Worm (Caenorhabditis elegans) whole organism, L2 larva: ENCODE data around the gene bcs-1.

Experiments
- C34F6.9 ChIP-seq: fragments of 150-350 bp; optimal IDR thresholded peaks from 2 replicates; lab custom pipeline; 2014; ENCODE audit warnings: missing biosample characterization, missing genetic modification characterization
- F13H6.1 ChIP-seq: sonication (generic microtip); optimal IDR thresholded peaks from 2 replicates; lab custom pipeline; 2016; ENCODE audit warnings: missing genetic modification characterization, missing compliant biosample characterization
- R02D3.7 ChIP-seq: fragments of 150-350 bp; optimal IDR thresholded peaks from 2 replicates; lab custom pipeline; 2014; ENCODE audit warnings: missing biosample characterization, missing genetic modification characterization
- ZK546.5 ChIP-seq: sonication (generic microtip); optimal IDR thresholded peaks from 2 replicates; lab custom pipeline; 2017; ENCODE audit warnings: missing biosample characterization, missing genetic modification characterization
- aly-2 ChIP-seq: fragments of 150-350 bp; optimal IDR thresholded peaks from 2 replicates; lab custom pipeline; 2014; ENCODE audit warnings: missing biosample characterization, missing genetic modification characterization
- ama-1 ChIP-seq: fragments of 150-350 bp; optimal IDR thresholded peaks from 2 replicates; lab custom pipeline; 2018; ENCODE audit warnings: inconsistent platforms
- blmp-1 ChIP-seq: sonication (generic microtip); optimal IDR thresholded peaks from 2 replicates; lab custom pipeline; 2017; ENCODE audit warnings: missing genetic modification characterization, mild to moderate bottlenecking, missing compliant biosample characterization, antibody characterized with exemption, moderate library complexity; ENCODE audit not compliant: insufficient read depth
- ceh-16 ChIP-seq: fragments of 150-350 bp; optimal IDR thresholded peaks from 2 replicates; lab custom pipeline; 2014; ENCODE audit warnings: missing biosample characterization, missing genetic modification characterization
- ceh-82 ChIP-seq: fragments of 150-350 bp; optimal IDR thresholded peaks from 2 replicates; lab custom pipeline; 2014; ENCODE audit warnings: missing biosample characterization, missing genetic modification characterization
- crh-2 ChIP-seq: sonication (generic microtip); optimal IDR thresholded peaks from 2 replicates; lab custom pipeline; 2017; ENCODE audit warnings: missing biosample characterization, missing genetic modification characterization
- egl-27 ChIP-seq: sonication (generic microtip); optimal IDR thresholded peaks from 3 replicates; lab custom pipeline; 2017; ENCODE audit warnings: missing biosample characterization, missing genetic modification reagents, missing genetic modification characterization
- elt-1 ChIP-seq: fragments of 150-350 bp; optimal IDR thresholded peaks from 2 replicates; lab custom pipeline; 2014; ENCODE audit warnings: missing biosample characterization, missing genetic modification characterization
- elt-3 ChIP-seq: sonication (generic microtip); optimal IDR thresholded peaks from 2 replicates; lab custom pipeline; 2017; ENCODE audit warnings: missing biosample characterization, missing genetic modification characterization
- fos-1 ChIP-seq: fragments of 150-350 bp; optimal IDR thresholded peaks from 2 replicates; lab custom pipeline; 2014; ENCODE audit warnings: missing biosample characterization, missing genetic modification characterization
- gmeb-1 ChIP-seq: fragments of 150-350 bp; optimal IDR thresholded peaks from 2 replicates; lab custom pipeline; 2014; ENCODE audit warnings: missing biosample characterization, missing genetic modification characterization
- lin-13 ChIP-seq: fragments of 150-350 bp; optimal IDR thresholded peaks from 2 replicates; lab custom pipeline; 2014; ENCODE audit warnings: missing biosample characterization, missing genetic modification reagents, missing genetic modification characterization
- lin-39 ChIP-seq: fragments of 150-350 bp; optimal IDR thresholded peaks from 2 replicates; lab custom pipeline; 2014; ENCODE audit warnings: missing biosample characterization, missing genetic modification reagents, missing genetic modification characterization
- lsy-2 ChIP-seq, 2 experiments: fragments of 150-350 bp in 1 of 2; sonication (generic microtip) in 1 of 2; optimal IDR thresholded peaks; 2 replicates each; lab custom pipeline; 2014 to 2017; ENCODE audit warnings: missing biosample characterization in 2 of 2, missing genetic modification characterization in 2 of 2
- mbf-1 ChIP-seq: sonication (generic microtip); optimal IDR thresholded peaks from 2 replicates; lab custom pipeline; 2017; ENCODE audit warnings: missing biosample characterization, missing genetic modification characterization
- mdl-1 ChIP-seq, 2 experiments: fragments of 150-350 bp in 1 of 2; sonication (generic microtip) in 1 of 2; optimal IDR thresholded peaks; 2 replicates each; lab custom pipeline; 2017; ENCODE audit warnings: missing biosample characterization in 2 of 2, missing genetic modification characterization in 2 of 2
- nhr-10 ChIP-seq: sonication (generic microtip); optimal IDR thresholded peaks from 2 replicates; lab custom pipeline; 2017; ENCODE audit warnings: missing biosample characterization, missing genetic modification characterization
- nhr-11 ChIP-seq: fragments of 150-350 bp; optimal IDR thresholded peaks from 2 replicates; lab custom pipeline; 2014; ENCODE audit warnings: missing biosample characterization, missing genetic modification characterization
- nhr-12 ChIP-seq: fragments of 150-350 bp; optimal IDR thresholded peaks from 2 replicates; lab custom pipeline; 2014; ENCODE audit warnings: missing biosample characterization, missing genetic modification characterization
- nhr-129 ChIP-seq: fragments of 150-350 bp; optimal IDR thresholded peaks from 2 replicates; lab custom pipeline; 2014; ENCODE audit warnings: missing biosample characterization, missing genetic modification characterization
- nhr-23 ChIP-seq: fragments of 150-350 bp; optimal IDR thresholded peaks from 2 replicates; lab custom pipeline; 2014; ENCODE audit warnings: missing biosample characterization, missing genetic modification reagents, missing genetic modification characterization
- nhr-237 ChIP-seq: fragments of 150-350 bp; optimal IDR thresholded peaks from 2 replicates; lab custom pipeline; 2014; ENCODE audit warnings: missing biosample characterization, missing genetic modification characterization
- nhr-25 ChIP-seq: fragments of 150-350 bp; sonication (generic microtip); optimal IDR thresholded peaks from 3 replicates; lab custom pipeline; 2014; ENCODE audit warnings: missing biosample characterization, missing genetic modification characterization
- nhr-6 ChIP-seq: fragments of 150-350 bp; optimal IDR thresholded peaks from 2 replicates; lab custom pipeline; 2014; ENCODE audit warnings: missing biosample characterization, missing genetic modification characterization
- nhr-77 ChIP-seq: fragments of 150-350 bp; optimal IDR thresholded peaks from 2 replicates; lab custom pipeline; 2014; ENCODE audit warnings: missing biosample characterization, missing genetic modification characterization
- peb-1 ChIP-seq: fragments of 150-350 bp; optimal IDR thresholded peaks from 2 replicates; lab custom pipeline; 2014; ENCODE audit warnings: missing biosample characterization, missing genetic modification characterization
- sem-4 ChIP-seq: fragments of 150-350 bp; optimal IDR thresholded peaks from 2 replicates; lab custom pipeline; 2014; ENCODE audit warnings: missing biosample characterization, missing genetic modification reagents, missing genetic modification characterization
- skn-1 ChIP-seq: sonication (generic microtip); optimal IDR thresholded peaks from 2 replicates; lab custom pipeline; 2017; ENCODE audit warnings: missing biosample characterization, missing genetic modification characterization
- sma-3 ChIP-seq: sonication (generic microtip); optimal IDR thresholded peaks from 2 replicates; lab custom pipeline; 2016; ENCODE audit warnings: missing genetic modification reagents, missing genetic modification characterization, missing compliant biosample characterization
- sma-9 ChIP-seq, 2 experiments: fragments of 150-350 bp in 1 of 2; sonication (generic microtip) in 1 of 2; optimal IDR thresholded peaks; 2 replicates each; lab custom pipeline; 2014 to 2016; ENCODE audit warnings: missing genetic modification characterization in 2 of 2, mild to moderate bottlenecking in 1 of 2, missing biosample characterization in 1 of 2, missing compliant biosample characterization in 1 of 2, missing genetic modification reagents in 1 of 2, moderate library complexity in 1 of 2
- snpc-4 ChIP-seq: fragments of 150-350 bp; optimal IDR thresholded peaks from 2 replicates; lab custom pipeline; 2014; ENCODE audit warnings: missing biosample characterization, missing genetic modification characterization
- unc-39 ChIP-seq: fragments of 150-350 bp; optimal IDR thresholded peaks from 2 replicates; lab custom pipeline; 2014; ENCODE audit warnings: missing biosample characterization, missing genetic modification characterization
- unc-55 ChIP-seq: fragments of 150-350 bp; sonication (generic microtip); optimal IDR thresholded peaks from 3 replicates; lab custom pipeline; 2014; ENCODE audit warnings: missing biosample characterization, missing genetic modification reagents, missing genetic modification characterization
- unc-62 ChIP-seq: fragments of 150-350 bp; optimal IDR thresholded peaks from 2 replicates; lab custom pipeline; 2014; ENCODE audit warnings: missing biosample characterization, missing genetic modification reagents, missing genetic modification characterization

The bcs-1 gene

ce11 chrII:8561227-8561626, 9.7 kb upstream of the bcs-1 start, which contains the start of gene iff-2 (continued):
- TF ChIP-seq R02D3.7, result peak; percentile 68
- peak; percentile 77 for TF ChIP-seq nhr-237
- TF ChIP-seq lin-13 (GFP tag; lab: Kevin White, UChicago), result peak; percentile 99
- TF ChIP-seq unc-55 (GFP tag; lab: Kevin White, UChicago), result peak; percentile 100

DNA sequence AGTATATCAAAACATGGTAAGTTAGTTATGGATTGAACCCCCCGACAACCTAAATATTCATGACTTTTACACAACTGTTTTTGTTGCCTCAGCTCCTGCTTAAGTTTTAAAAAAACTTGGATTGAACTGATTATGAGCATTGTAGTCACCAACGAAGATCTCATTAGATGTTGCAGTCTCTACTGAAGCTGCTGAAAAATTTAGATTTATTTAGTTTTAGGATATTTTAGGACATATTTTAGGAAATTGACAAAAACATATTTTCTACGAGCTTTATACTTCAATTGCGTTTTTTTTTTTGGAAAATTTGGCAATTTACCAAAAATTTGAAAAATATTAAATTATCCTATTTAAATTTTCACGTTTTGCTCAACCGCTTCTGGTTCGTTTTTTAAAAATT, 8.9 kb upstream of the bcs-1 start, which contains the start of gene F54C9.14:
Gene F54C9.14, plus strand, starts transcription at position 301 of the 400 bp plus-strand sequence.
- no peak for TF ChIP-seq sma-3 (GFP tag; lab: Kevin White, UChicago)
- no peak for TF ChIP-seq C34F6.9 (tag; lab: Kevin White, UChicago)
- no peak for TF ChIP-seq ceh-16 (tag; lab: Kevin White, UChicago)
- no peak for TF ChIP-seq elt-1 (tag; lab: Kevin White, UChicago)
- TF ChIP-seq unc-62 (GFP tag; lab: Kevin White, UChicago), result no peak
- no peak for TF ChIP-seq nhr-129 (tag; lab: Kevin White, UChicago)
- TF ChIP-seq mdl-1 (tag; optimal IDR thresholded peaks at IDR 0.05; lab: Kevin White, UChicago), result no peak
- TF ChIP-seq ama-1 (lab: Kevin White, UChicago), result no peak
- no peak for TF ChIP-seq nhr-6 (tag; lab: Kevin White, UChicago)
- TF ChIP-seq egl-27 (tag; lab: Kevin White, UChicago), result no peak
- TF ChIP-seq lin-39 (tag; lab: Kevin White, UChicago), result no peak
- no peak for TF ChIP-seq unc-39 (tag; lab: Kevin White, UChicago)
- no peak for TF ChIP-seq elt-3 (tag; lab: Kevin White, UChicago)
- no peak for TF ChIP-seq aly-2 (tag; lab: Kevin White, UChicago)
- no peak for TF ChIP-seq fos-1 (tag; lab: Kevin White, UChicago)
- no peak for TF ChIP-seq skn-1 (tag; lab: Kevin White, UChicago)
- no peak for TF ChIP-seq peb-1
- TF ChIP-seq nhr-25, result no peak
- TF ChIP-seq, all 48 proteins: peak for 0

DNA sequence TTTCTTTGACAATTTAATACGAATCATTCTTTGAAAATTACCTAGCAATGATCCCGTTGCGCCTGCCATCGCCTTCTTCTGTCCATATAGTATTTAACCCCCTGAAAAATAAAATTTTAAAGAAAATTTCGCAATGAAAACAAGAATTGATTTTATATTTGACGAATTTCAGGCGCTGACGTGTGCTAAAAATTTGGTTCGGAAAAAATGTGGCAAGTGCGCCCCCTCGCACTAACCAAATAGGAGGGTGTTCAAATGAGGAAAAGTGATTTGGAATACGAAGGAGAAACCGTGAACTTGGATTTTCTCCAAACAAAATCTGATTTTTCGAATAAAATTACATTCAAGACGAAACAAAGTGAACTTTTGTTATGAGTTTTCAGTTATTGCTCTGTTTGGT, 4.8 kb upstream of the bcs-1 start, which contains the start of gene stc-1:
Gene stc-1, minus strand, starts transcription at position 101 of the 400 bp plus-strand sequence.
- TF ChIP-seq unc-55 (GFP tag; lab: Kevin White, UChicago), result peak; percentile 41
- TF ChIP-seq sma-3 (GFP tag; lab: Kevin White, UChicago), result peak; percentile 13
- TF ChIP-seq nhr-129 (tag; lab: Kevin White, UChicago), result peak; percentile 23
- TF ChIP-seq nhr-25, result no peak
- peak; percentile 36 for TF ChIP-seq C34F6.9 (tag; lab: Kevin White, UChicago)
- peak; percentile 84 for TF ChIP-seq gmeb-1 (tag; lab: Kevin White, UChicago)
- peak; percentile 43 for TF ChIP-seq crh-2 (tag; lab: Kevin White, UChicago)
- TF ChIP-seq lsy-2 (tag; optimal IDR thresholded peaks at IDR 0.05; lab: Kevin White, UChicago), result peak in 1 of 2 experiments; percentile 58
- no peak for TF ChIP-seq nhr-10 (tag; lab: Kevin White, UChicago)

DNA sequence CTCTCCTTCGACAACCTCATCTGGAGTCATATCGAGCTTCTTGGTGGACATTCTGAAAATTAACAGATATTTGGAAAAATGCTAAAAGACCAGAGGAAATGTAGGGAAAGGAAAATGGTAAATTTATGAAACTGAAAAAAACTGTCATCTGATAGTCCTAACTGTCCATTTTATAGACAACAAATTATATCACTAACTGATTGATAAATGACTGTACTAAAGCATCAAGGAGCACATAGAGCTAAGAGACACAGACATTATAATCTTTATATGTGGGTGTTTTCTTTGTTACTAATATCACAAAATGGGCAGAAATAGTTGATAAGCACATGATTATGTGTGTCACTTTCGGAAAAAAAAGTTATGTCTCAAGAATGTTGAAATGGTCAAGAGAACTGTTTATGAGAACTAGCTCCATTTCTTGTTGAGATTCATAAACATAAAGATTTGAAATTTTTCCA, 4.0 kb upstream of the bcs-1 start, which contains the start of gene F54C9.3:
Gene F54C9.3, minus strand, starts transcription at position 51 of the 461 bp plus-strand sequence.
- TF ChIP-seq crh-2 (tag; lab: Kevin White, UChicago) (peak; percentile 54), nhr-23 (tag; lab: Kevin White, UChicago) (no peak), nhr-10 (tag; lab: Kevin White, UChicago) (no peak), lin-13 (GFP tag; lab: Kevin White, UChicago) (no peak), ZK546.5 (tag; lab: Kevin White, UChicago) (no peak), nhr-77 (tag; lab: Kevin White, UChicago) (no peak), ceh-82 (tag; lab: Kevin White, UChicago) (no peak), fos-1 (tag; lab: Kevin White, UChicago) (peak; percentile 98), nhr-11 (tag; lab: Kevin White, UChicago) (no peak), gmeb-1 (tag; lab: Kevin White, UChicago) (peak; percentile 41), unc-62 (GFP tag; lab: Kevin White, UChicago) (no peak), mbf-1 (tag; lab: Kevin White, UChicago) (no peak), mdl-1 (tag; optimal IDR thresholded peaks at IDR 0.05; lab: Kevin White, UChicago) (no peak), R02D3.7 (no peak), blmp-1 (tag; lab: Kevin White, UChicago) (no peak), lin-39 (tag; lab: Kevin White, UChicago) (no peak), sma-9 (GFP tag; optimal IDR thresholded peaks at IDR 0.05; lab: Kevin White, UChicago) (peak; percentile 13), sma-9 (tag; optimal IDR thresholded peaks at IDR 0.05; lab: Kevin White, UChicago) (no peak), lsy-2 (tag; optimal IDR thresholded peaks at IDR 0.05; lab: Kevin White, UChicago) (peak in 1 of 2 experiments; percentile 11), nhr-237 (no peak), F13H6.1 (tag; lab: Kevin White, UChicago) (peak; percentile 46), snpc-4 (no peak), sem-4 (no peak), sma-3 (GFP tag; lab: Kevin White, UChicago) (no peak), unc-55 (GFP tag; lab: Kevin White, UChicago) (no peak), ama-1 (lab: Kevin White, UChicago) (no peak), nhr-12 (no peak), C34F6.9 (tag; lab: Kevin White, UChicago) (no peak)
